Fruit fly (Drosophila melanogaster) whole organism, embryonic: Measurements from ENCODE around the gene Polr2G.
A peak's percentile ranks its signal among the peaks of the same experiment; 100 is the strongest.

Experiments
- Adf1 ChIP-seq: fragments of 200-800 bp; sonication (Bioruptor generic); IDR thresholded peaks from 2 replicates; pipeline ENCODE4 v1.3.6; 2022; ENCODE audit warnings: missing biosample characterization, missing genetic modification characterization
- Asciz ChIP-seq: fragments of 200-800 bp; sonication (Bioruptor generic); optimal IDR thresholded peaks from 2 replicates; lab custom pipeline; 2017; ENCODE audit warnings: missing biosample characterization, mild to moderate bottlenecking, missing genetic modification characterization, missing genetic modification reagents
- Awh ChIP-seq: fragments of 200-800 bp; sonication (Bioruptor generic); IDR thresholded peaks from 2 replicates; pipeline ENCODE4, ENCODE4 v1.3.6; 2022; ENCODE audit warnings: missing biosample characterization, missing genetic modification characterization
- Bteb2 ChIP-seq: fragments of 200-800 bp; sonication (Bioruptor generic); optimal IDR thresholded peaks from 2 replicates; lab custom pipeline; 2016; ENCODE audit warnings: missing biosample characterization, missing genetic modification characterization
- CG10147 ChIP-seq: fragments of 200-800 bp; sonication (Bioruptor generic); optimal IDR thresholded peaks from 2 replicates; lab custom pipeline; 2019; ENCODE audit warnings: missing biosample characterization, mild to moderate bottlenecking, missing genetic modification characterization, moderate library complexity
- CG10274 ChIP-seq: fragments of 200-800 bp; sonication (Bioruptor generic); optimal IDR thresholded peaks from 3 replicates; lab custom pipeline; 2017; ENCODE audit warnings: missing biosample characterization, mild to moderate bottlenecking, missing genetic modification characterization
- CG10654 ChIP-seq: fragments of 200-800 bp; sonication (Bioruptor generic); optimal IDR thresholded peaks from 2 replicates; lab custom pipeline; 2016; ENCODE audit warnings: missing biosample characterization, missing genetic modification characterization
- CG10979 ChIP-seq: fragments of 200-800 bp; sonication (Bioruptor generic); optimal IDR thresholded peaks from 2 replicates; lab custom pipeline; 2018; ENCODE audit warnings: missing biosample characterization, mild to moderate bottlenecking, missing genetic modification characterization, moderate library complexity
- CG11085 ChIP-seq: fragments of 200-800 bp; sonication (Bioruptor generic); IDR thresholded peaks from 2 replicates; pipeline ENCODE4 v1.3.6; 2022; ENCODE audit warnings: missing biosample characterization, missing genetic modification characterization
- CG11723 ChIP-seq: fragments of 200-800 bp; sonication (Bioruptor generic); optimal IDR thresholded peaks from 2 replicates; lab custom pipeline; 2017; ENCODE audit warnings: missing biosample characterization, mild to moderate bottlenecking, missing genetic modification characterization
- CG13123 ChIP-seq: fragments of 200-800 bp; sonication (Bioruptor generic); optimal IDR thresholded peaks from 2 replicates; lab custom pipeline; 2016; ENCODE audit warnings: missing biosample characterization, missing genetic modification characterization
- CG17568 ChIP-seq: fragments of 200-800 bp; sonication (Bioruptor generic); optimal IDR thresholded peaks from 2 replicates; lab custom pipeline; 2018; ENCODE audit warnings: missing biosample characterization, mild to moderate bottlenecking, missing genetic modification characterization, moderate library complexity
- CG3065 ChIP-seq: fragments of 200-800 bp; sonication (Bioruptor generic); optimal IDR thresholded peaks from 2 replicates; lab custom pipeline; 2016; ENCODE audit warnings: missing biosample characterization, missing genetic modification characterization
- CG32532 ChIP-seq: fragments of 200-800 bp; sonication (Bioruptor generic); IDR thresholded peaks from 2 replicates; pipeline ENCODE4 v1.3.6; 2022; ENCODE audit warnings: missing biosample characterization, missing genetic modification characterization
- CG33213 ChIP-seq: fragments of 200-800 bp; sonication (Bioruptor generic); optimal IDR thresholded peaks from 3 replicates; lab custom pipeline; 2016; ENCODE audit warnings: missing biosample characterization, missing genetic modification characterization
- CG3838 ChIP-seq: fragments of 200-800 bp; sonication (Bioruptor generic); optimal IDR thresholded peaks from 3 replicates; lab custom pipeline; 2016; ENCODE audit warnings: missing biosample characterization, missing genetic modification characterization
- CG5245 ChIP-seq: fragments of 200-800 bp; sonication (Bioruptor generic); optimal IDR thresholded peaks from 3 replicates; lab custom pipeline; 2016; ENCODE audit warnings: missing biosample characterization, missing genetic modification characterization
- CG8924 ChIP-seq: fragments of 200-800 bp; optimal IDR thresholded peaks from 3 replicates; lab custom pipeline; 2019; ENCODE audit warnings: missing biosample characterization, mild to moderate bottlenecking, missing genetic modification characterization, moderate library complexity
- CG9215 ChIP-seq: fragments of 200-800 bp; sonication (Bioruptor generic); IDR thresholded peaks from 2 replicates; pipeline ENCODE4 v1.3.6; 2022; ENCODE audit warnings: missing biosample characterization, missing genetic modification characterization
- CrebB ChIP-seq: fragments of 200-800 bp; sonication (Bioruptor generic); optimal IDR thresholded peaks from 3 replicates; lab custom pipeline; 2018; ENCODE audit warnings: missing biosample characterization, mild to moderate bottlenecking, missing genetic modification characterization
- D19B ChIP-seq: fragments of 200-800 bp; sonication (Bioruptor generic); optimal IDR thresholded peaks from 2 replicates; lab custom pipeline; 2017; ENCODE audit warnings: missing biosample characterization, mild to moderate bottlenecking, missing genetic modification characterization
- Dip3 ChIP-seq: fragments of 200-800 bp; sonication (Bioruptor generic); optimal IDR thresholded peaks from 3 replicates; lab custom pipeline; 2016; ENCODE audit warnings: missing biosample characterization, missing genetic modification characterization
- Fer3 ChIP-seq: fragments of 200-800 bp; sonication (Bioruptor generic); optimal IDR thresholded peaks from 2 replicates; lab custom pipeline; 2018; ENCODE audit warnings: missing biosample characterization, mild to moderate bottlenecking, missing genetic modification characterization, moderate library complexity
- H2.0 ChIP-seq: fragments of 200-800 bp; sonication (Bioruptor generic); IDR thresholded peaks from 2 replicates; pipeline ENCODE4 v1.3.6; 2022; ENCODE audit warnings: missing biosample characterization, missing genetic modification characterization
- HLH4C ChIP-seq: fragments of 200-800 bp; sonication (Bioruptor generic); IDR thresholded peaks from 3 replicates; pipeline ENCODE4 v1.3.6; 2022; ENCODE audit warnings: missing biosample characterization, missing genetic modification characterization; ENCODE audit not compliant: partially characterized antibody
- Hr78 ChIP-seq, 2 experiments: fragments of 200-800 bp in 1 of 2; fragments of >200 bp in 1 of 2; sonication (Bioruptor generic) in 1 of 2; optimal IDR thresholded peaks; 2 replicates each; lab custom pipeline; 2017 to 2019; ENCODE audit warnings: missing biosample characterization in 2 of 2, missing genetic modification characterization in 2 of 2, mild to moderate bottlenecking in 1 of 2, moderate library complexity in 1 of 2
- Lpt ChIP-seq: fragments of >200 bp; optimal IDR thresholded peaks from 2 replicates; lab custom pipeline; 2018; ENCODE audit warnings: missing biosample characterization, missing genetic modification characterization
- Pdp1 ChIP-seq, 2 experiments: fragments of 200-800 bp; sonication (Bioruptor generic); optimal IDR thresholded peaks; 3 replicates each; lab custom pipeline; 2016; ENCODE audit warnings: missing biosample characterization in 2 of 2, missing genetic modification characterization in 2 of 2, mild to moderate bottlenecking in 1 of 2, moderate library complexity in 1 of 2
- Spps ChIP-seq: fragments of 200-800 bp; sonication (Bioruptor generic); optimal IDR thresholded peaks from 2 replicates; lab custom pipeline; 2018; ENCODE audit warnings: missing biosample characterization, mild to moderate bottlenecking, missing genetic modification characterization
- YL-1 ChIP-seq: fragments of 200-800 bp; sonication (Bioruptor generic); optimal IDR thresholded peaks from 3 replicates; lab custom pipeline; 2017; ENCODE audit warnings: missing biosample characterization, mild to moderate bottlenecking, missing genetic modification characterization
- ase ChIP-seq: fragments of 200-800 bp; sonication (Bioruptor generic); IDR thresholded peaks from 3 replicates; pipeline ENCODE4 v1.3.6; 2022; ENCODE audit warnings: missing biosample characterization, missing genetic modification characterization
- ato ChIP-seq: fragments of 200-800 bp; sonication (Bioruptor generic); IDR thresholded peaks from 2 replicates; pipeline ENCODE4 v1.3.6; 2022; ENCODE audit warnings: missing biosample characterization, missing genetic modification characterization; ENCODE audit not compliant: partially characterized antibody
- bigmax ChIP-seq: fragments of 200-800 bp; sonication (Bioruptor generic); optimal IDR thresholded peaks from 2 replicates; lab custom pipeline; 2018; ENCODE audit warnings: missing biosample characterization, mild to moderate bottlenecking, missing genetic modification characterization
- br ChIP-seq: fragments of >200 bp; optimal IDR thresholded peaks from 2 replicates; lab custom pipeline; 2017
- dpn ChIP-seq, 2 experiments: fragments of 200-800 bp; sonication (Bioruptor generic); optimal IDR thresholded peaks; 3 replicates each; lab custom pipeline; 2016; ENCODE audit warnings: missing biosample characterization in 2 of 2, missing genetic modification characterization in 2 of 2
- fru ChIP-seq: fragments of >200 bp; optimal IDR thresholded peaks from 2 replicates; lab custom pipeline; 2017
- gsb-n ChIP-seq: fragments of 200-800 bp; sonication (Bioruptor generic); optimal IDR thresholded peaks from 3 replicates; lab custom pipeline; 2018; ENCODE audit warnings: missing biosample characterization, mild to moderate bottlenecking, missing genetic modification characterization
- ind ChIP-seq: fragments of 200-800 bp; sonication (Bioruptor generic); optimal IDR thresholded peaks from 3 replicates; lab custom pipeline; 2016; ENCODE audit warnings: missing biosample characterization, missing genetic modification characterization
- lbe ChIP-seq: fragments of 200-800 bp; sonication (Bioruptor generic); optimal IDR thresholded peaks from 2 replicates; lab custom pipeline; 2016; ENCODE audit warnings: missing biosample characterization, mild to moderate bottlenecking, missing genetic modification characterization
- lilli ChIP-seq: fragments of 200-800 bp; sonication (Bioruptor generic); optimal IDR thresholded peaks from 3 replicates; lab custom pipeline; 2016; ENCODE audit warnings: missing biosample characterization, missing genetic modification characterization
- lmd ChIP-seq: fragments of 200-800 bp; sonication (Bioruptor generic); IDR thresholded peaks from 2 replicates; pipeline ENCODE4 v1.3.6; 2022; ENCODE audit warnings: missing biosample characterization, missing genetic modification characterization
- nmo ChIP-seq: fragments of 200-800 bp; sonication (Bioruptor generic); optimal IDR thresholded peaks from 2 replicates; lab custom pipeline; 2018; ENCODE audit warnings: missing biosample characterization, mild to moderate bottlenecking, missing genetic modification characterization, moderate library complexity
- pnt ChIP-seq: fragments of 200-800 bp; sonication (Bioruptor generic); optimal IDR thresholded peaks from 3 replicates; lab custom pipeline; 2016; ENCODE audit warnings: missing biosample characterization, missing genetic modification characterization
- prd ChIP-seq, 3 experiments: fragments of >200 bp in 2 of 3; fragments of 200-800 bp in 1 of 3; sonication (Bioruptor generic) in 1 of 3; optimal IDR thresholded peaks in 2 of 3; IDR thresholded peaks in 1 of 3; 2 replicates in 2 of 3; 3 replicates in 1 of 3; pipeline versions ENCODE4 v1.3.6 to Lab custom; 2017 to 2022; ENCODE audit warnings: missing biosample characterization in 1 of 3, missing genetic modification characterization in 1 of 3
- repo ChIP-seq: fragments of 200-800 bp; sonication (Bioruptor generic); optimal IDR thresholded peaks from 2 replicates; lab custom pipeline; 2016; ENCODE audit warnings: missing biosample characterization, missing genetic modification characterization
- schlank ChIP-seq: fragments of 200-800 bp; sonication (Bioruptor generic); optimal IDR thresholded peaks from 2 replicates; lab custom pipeline; 2018; ENCODE audit warnings: missing biosample characterization, mild to moderate bottlenecking, missing genetic modification characterization
- so ChIP-seq: fragments of 200-800 bp; sonication (Bioruptor generic); IDR thresholded peaks from 3 replicates; pipeline ENCODE4 v1.3.6; 2022; ENCODE audit warnings: missing biosample characterization, missing genetic modification characterization
- tio ChIP-seq: fragments of 200-800 bp; sonication (Bioruptor generic); optimal IDR thresholded peaks from 2 replicates; lab custom pipeline; 2017; ENCODE audit warnings: missing biosample characterization, missing genetic modification characterization, inconsistent platforms
- z ChIP-seq: fragments of 200-800 bp; sonication (Bioruptor generic); IDR thresholded peaks from 3 replicates; pipeline ENCODE4 v1.3.6; 2022; ENCODE audit warnings: missing biosample characterization, missing genetic modification characterization
- zfh2 ChIP-seq: fragments of 200-800 bp; sonication (Bioruptor generic); optimal IDR thresholded peaks from 2 replicates; lab custom pipeline; 2016; ENCODE audit warnings: missing biosample characterization, missing genetic modification characterization

Gene Polr2G

dm6 chr3R:15218824-15219576, 4.0 kb downstream of the Polr2G start, which contains the start of the genes SIDL and CG12241 (continued):
- TF ChIP-seq schlank (tag; lab: Kevin White, UChicago): peak; percentile 32
- no peak for TF ChIP-seq so (GFP tag; lab: Robert Waterston, UW)
- peak; percentile 91 for TF ChIP-seq ase
- TF ChIP-seq Adf1 (GFP tag; lab: Robert Waterston, UW): peak; percentile 23; the same call in 1 of the 2 replicates
- TF ChIP-seq CG3838: peak; percentile 68
- TF ChIP-seq CrebB (tag; lab: Kevin White, UChicago): no peak
- peak; percentile 31 for TF ChIP-seq Spps (tag; lab: Kevin White, UChicago)
- TF ChIP-seq ato (GFP tag; lab: Robert Waterston, UW): no peak
- TF ChIP-seq fru (lab: Kevin White, UChicago): no peak
- TF ChIP-seq pnt (GFP tag; lab: Kevin White, UChicago): peak; percentile 77
- TF ChIP-seq z: no peak
- TF ChIP-seq Lpt: no peak
- peak; percentile 74 for TF ChIP-seq Dip3 (GFP tag; lab: Kevin White, UChicago)
- TF ChIP-seq CG10274 (GFP tag; lab: Kevin White, UChicago): peak; percentile 41
- TF ChIP-seq CG32532 (GFP tag; lab: Robert Waterston, UW): peak; percentile 97
- no peak for TF ChIP-seq CG17568 (GFP tag; lab: Kevin White, UChicago)
- peak; percentile 73 for TF ChIP-seq CG10979 (tag; lab: Kevin White, UChicago)
- no peak; the same call in 2 of the 3 replicates for TF ChIP-seq HLH4C (GFP tag; lab: Robert Waterston, UW)
- TF ChIP-seq repo (GFP tag; lab: Kevin White, UChicago): peak; percentile 46
- peak; percentile 79 for TF ChIP-seq lbe (GFP tag; lab: Kevin White, UChicago)
- peak; percentile 81 to 90 for TF ChIP-seq Pdp1 (GFP tag; optimal IDR thresholded peaks at IDR 0.05; lab: Kevin White, UChicago)
- peak; percentile 71 for TF ChIP-seq CG10654 (GFP tag; lab: Kevin White, UChicago)
- TF ChIP-seq D19B (GFP tag; lab: Kevin White, UChicago): peak; percentile 90
- TF ChIP-seq prd (optimal IDR thresholded peaks at IDR 0.05; lab: Kevin White, UChicago): no peak
- peak; percentile 96 for TF ChIP-seq prd (GFP tag; IDR thresholded peaks at IDR 0.05; lab: Robert Waterston, UW)
- no peak for TF ChIP-seq Hr78 (GFP tag; optimal IDR thresholded peaks at IDR 0.05; lab: Kevin White, UChicago)
- TF ChIP-seq Fer3 (tag; lab: Kevin White, UChicago): peak; percentile 86
- TF ChIP-seq CG5245 (GFP tag; lab: Kevin White, UChicago): peak; percentile 48
- TF ChIP-seq CG10147 (GFP tag; lab: Kevin White, UChicago): peak; percentile 73
- TF ChIP-seq dpn (GFP tag; optimal IDR thresholded peaks at IDR 0.05; lab: Kevin White, UChicago): peak; percentile 73 to 87
- TF ChIP-seq lilli: peak; percentile 87
- peak; percentile 59 for TF ChIP-seq CG33213 (GFP tag; lab: Kevin White, UChicago)
- TF ChIP-seq CG8924 (tag; lab: Kevin White, UChicago): peak; percentile 79
- TF ChIP-seq zfh2: peak; percentile 85
- peak; percentile 88 for TF ChIP-seq ind
- TF ChIP-seq CG11085 (GFP tag; lab: Robert Waterston, UW): peak; percentile 89
- peak; percentile 36 for TF ChIP-seq bigmax
- peak; percentile 18 for TF ChIP-seq CG13123 (GFP tag; lab: Kevin White, UChicago)
- TF ChIP-seq YL-1 (GFP tag; lab: Kevin White, UChicago): peak; percentile 43
- TF ChIP-seq nmo (GFP tag; lab: Kevin White, UChicago): peak; percentile 93
- TF ChIP-seq Asciz (GFP tag; lab: Kevin White, UChicago): no peak
- peak; percentile 63 for TF ChIP-seq Bteb2 (GFP tag; lab: Kevin White, UChicago)
- TF ChIP-seq CG9215: peak; percentile 90
- no peak for TF ChIP-seq tio (GFP tag; lab: Kevin White, UChicago)
- TF ChIP-seq lmd (GFP tag; lab: Robert Waterston, UW): peak; percentile 93
- no peak for TF ChIP-seq br (lab: Kevin White, UChicago)
- TF ChIP-seq CG11723 (GFP tag; lab: Kevin White, UChicago): no peak
- TF ChIP-seq CG3065 (GFP tag; lab: Kevin White, UChicago): peak; percentile 67
- peak; percentile 88 for TF ChIP-seq Awh (GFP tag; lab: Robert Waterston, UW)
- TF ChIP-seq H2.0 (GFP tag; lab: Robert Waterston, UW): 0 out of 2 replicates have a peak, but pooled peaks have one; percentile 13
- no peak for TF ChIP-seq gsb-n (tag; lab: Kevin White, UChicago)
